Worm (Caenorhabditis elegans) whole organism, mixed stage, embryonic: Measurements from ENCODE around the gene F52D10.2.

Source experiments
- M03D4.4 ChIP-seq: sonication (generic microtip); optimal IDR thresholded peaks from 2 replicates; lab custom pipeline; 2017; ENCODE audit warnings: mild to moderate bottlenecking, missing genetic modification characterization, missing compliant biosample characterization
- bed-3 ChIP-seq: fragments of 200-800 bp; sonication (Bioruptor generic); optimal IDR thresholded peaks from 3 replicates; lab custom pipeline; 2018; ENCODE audit warnings: mild to moderate bottlenecking, missing genetic modification characterization, moderate library complexity, missing compliant biosample characterization
- blmp-1 ChIP-seq: fragments of 150-350 bp; optimal IDR thresholded peaks from 2 replicates; lab custom pipeline; 2014; ENCODE audit warnings: missing biosample characterization, missing genetic modification characterization
- ceh-39 ChIP-seq: fragments of 150-350 bp; optimal IDR thresholded peaks from 2 replicates; lab custom pipeline; 2014; ENCODE audit warnings: missing biosample characterization, missing genetic modification characterization
- ceh-43 ChIP-seq: fragments of 200-800 bp; sonication (Bioruptor generic); optimal IDR thresholded peaks from 2 replicates; lab custom pipeline; 2018; ENCODE audit warnings: mild to moderate bottlenecking, missing genetic modification characterization, moderate library complexity, missing compliant biosample characterization
- ceh-83 ChIP-seq: fragments of 200-800 bp; sonication (Bioruptor generic); optimal IDR thresholded peaks from 2 replicates; lab custom pipeline; 2018; ENCODE audit warnings: mild to moderate bottlenecking, missing genetic modification characterization, missing compliant biosample characterization
- ces-1 ChIP-seq: fragments of 150-350 bp; optimal IDR thresholded peaks from 2 replicates; lab custom pipeline; 2014; ENCODE audit warnings: missing biosample characterization, missing genetic modification reagents, missing genetic modification characterization
- cnd-1 ChIP-seq: fragments of 200-800 bp; sonication (Bioruptor generic); optimal IDR thresholded peaks from 2 replicates; lab custom pipeline; 2018; ENCODE audit warnings: mild to moderate bottlenecking, missing genetic modification characterization, missing compliant biosample characterization
- drap-1 ChIP-seq: fragments of 200-800 bp; sonication (Bioruptor generic); optimal IDR thresholded peaks from 3 replicates; lab custom pipeline; 2018; ENCODE audit warnings: mild to moderate bottlenecking, missing genetic modification characterization, missing compliant biosample characterization
- elt-1 ChIP-seq: sonication (generic microtip); optimal IDR thresholded peaks from 2 replicates; lab custom pipeline; 2017; ENCODE audit warnings: missing genetic modification characterization, mild to moderate bottlenecking, missing compliant biosample characterization, antibody characterized with exemption, moderate library complexity, borderline replicate concordance; ENCODE audit not compliant: insufficient read depth
- elt-3 ChIP-seq: fragments of 150-350 bp; optimal IDR thresholded peaks from 2 replicates; lab custom pipeline; 2014; ENCODE audit warnings: missing biosample characterization, missing genetic modification characterization
- flh-1 ChIP-seq: fragments of 200-800 bp; sonication (Bioruptor generic); optimal IDR thresholded peaks from 2 replicates; lab custom pipeline; 2018; ENCODE audit warnings: mild to moderate bottlenecking, missing genetic modification characterization, moderate library complexity, missing compliant biosample characterization
- ham-2 ChIP-seq: fragments of 200-800 bp; sonication (Bioruptor generic); optimal IDR thresholded peaks from 2 replicates; lab custom pipeline; 2018; ENCODE audit warnings: mild to moderate bottlenecking, missing genetic modification characterization, missing compliant biosample characterization
- hlh-1 ChIP-seq: fragments of 150-350 bp; optimal IDR thresholded peaks from 2 replicates; lab custom pipeline; 2014; ENCODE audit warnings: missing biosample characterization, missing genetic modification reagents, missing genetic modification characterization
- lin-13 ChIP-seq: fragments of 150-350 bp; optimal IDR thresholded peaks from 2 replicates; lab custom pipeline; 2014; ENCODE audit warnings: missing biosample characterization, missing genetic modification characterization
- lin-32 ChIP-seq: fragments of 200-800 bp; sonication (Bioruptor generic); optimal IDR thresholded peaks from 2 replicates; lab custom pipeline; 2018; ENCODE audit warnings: mild to moderate bottlenecking, missing genetic modification characterization, missing compliant biosample characterization
- lsy-2 ChIP-seq: fragments of 150-350 bp; optimal IDR thresholded peaks from 2 replicates; lab custom pipeline; 2014; ENCODE audit warnings: missing biosample characterization, missing genetic modification characterization
- mab-5 ChIP-seq: fragments of 150-350 bp; optimal IDR thresholded peaks from 2 replicates; lab custom pipeline; 2014; ENCODE audit warnings: missing biosample characterization, missing genetic modification characterization
- mep-1 ChIP-seq: fragments of 150-350 bp; optimal IDR thresholded peaks from 2 replicates; lab custom pipeline; 2017; ENCODE audit warnings: missing biosample characterization, missing genetic modification reagents, missing genetic modification characterization, inconsistent platforms
- mls-2 ChIP-seq: sonication (generic microtip); optimal IDR thresholded peaks from 2 replicates; lab custom pipeline; 2016; ENCODE audit warnings: mild to moderate bottlenecking, missing genetic modification characterization, moderate library complexity, missing compliant biosample characterization
- nhr-12 ChIP-seq: fragments of 150-350 bp; optimal IDR thresholded peaks from 2 replicates; lab custom pipeline; 2014; ENCODE audit warnings: missing biosample characterization, missing genetic modification characterization
- nhr-2 ChIP-seq: fragments of 150-350 bp; optimal IDR thresholded peaks from 2 replicates; lab custom pipeline; 2014; ENCODE audit warnings: missing biosample characterization, missing genetic modification characterization
- nhr-237 ChIP-seq: fragments of 150-350 bp; optimal IDR thresholded peaks from 2 replicates; lab custom pipeline; 2014; ENCODE audit warnings: missing biosample characterization, missing genetic modification characterization
- nhr-28 ChIP-seq: fragments of 150-350 bp; optimal IDR thresholded peaks from 2 replicates; lab custom pipeline; 2014; ENCODE audit warnings: missing biosample characterization, missing genetic modification characterization
- nhr-76 ChIP-seq: sonication (generic microtip); optimal IDR thresholded peaks from 2 replicates; lab custom pipeline; 2017; ENCODE audit warnings: missing biosample characterization, missing genetic modification characterization
- pha-4 ChIP-seq: fragments of 150-350 bp; optimal IDR thresholded peaks from 2 replicates; lab custom pipeline; 2018; ENCODE audit warnings: missing biosample characterization, missing genetic modification reagents, missing genetic modification characterization
- sem-2 ChIP-seq: fragments of 200-800 bp; sonication (Bioruptor generic); optimal IDR thresholded peaks from 2 replicates; lab custom pipeline; 2018; ENCODE audit warnings: mild to moderate bottlenecking, missing genetic modification characterization, missing compliant biosample characterization
- snpc-4 ChIP-seq: fragments of 150-350 bp; optimal IDR thresholded peaks from 2 replicates; lab custom pipeline; 2014; ENCODE audit warnings: missing biosample characterization, missing genetic modification characterization
- sptf-1 ChIP-seq: sonication (generic microtip); optimal IDR thresholded peaks from 2 replicates; lab custom pipeline; 2017; ENCODE audit warnings: mild to moderate bottlenecking, missing genetic modification characterization, moderate library complexity, missing compliant biosample characterization
- tbx-8 ChIP-seq: fragments of 200-800 bp; sonication (Bioruptor generic); optimal IDR thresholded peaks from 2 replicates; lab custom pipeline; 2018; ENCODE audit warnings: mild to moderate bottlenecking, missing genetic modification characterization, moderate library complexity, missing compliant biosample characterization
- unc-120 ChIP-seq: sonication (generic microtip); optimal IDR thresholded peaks from 2 replicates; lab custom pipeline; 2017; ENCODE audit warnings: missing genetic modification characterization, missing compliant biosample characterization; ENCODE audit not compliant: poor library complexity, severe bottlenecking
- unc-39 ChIP-seq: fragments of 150-350 bp; optimal IDR thresholded peaks from 2 replicates; lab custom pipeline; 2014; ENCODE audit warnings: missing biosample characterization, missing genetic modification characterization
- unc-62 ChIP-seq: fragments of 150-350 bp; optimal IDR thresholded peaks from 2 replicates; lab custom pipeline; 2014; ENCODE audit warnings: missing biosample characterization, missing genetic modification reagents, missing genetic modification characterization
- zip-8 ChIP-seq: fragments of 150-350 bp; optimal IDR thresholded peaks from 2 replicates; lab custom pipeline; 2014; ENCODE audit warnings: missing biosample characterization, missing genetic modification characterization
- ztf-11 ChIP-seq: fragments of 150-350 bp; optimal IDR thresholded peaks from 2 replicates; lab custom pipeline; 2014; ENCODE audit warnings: missing biosample characterization, missing genetic modification characterization

Gene F52D10.2

DNA sequence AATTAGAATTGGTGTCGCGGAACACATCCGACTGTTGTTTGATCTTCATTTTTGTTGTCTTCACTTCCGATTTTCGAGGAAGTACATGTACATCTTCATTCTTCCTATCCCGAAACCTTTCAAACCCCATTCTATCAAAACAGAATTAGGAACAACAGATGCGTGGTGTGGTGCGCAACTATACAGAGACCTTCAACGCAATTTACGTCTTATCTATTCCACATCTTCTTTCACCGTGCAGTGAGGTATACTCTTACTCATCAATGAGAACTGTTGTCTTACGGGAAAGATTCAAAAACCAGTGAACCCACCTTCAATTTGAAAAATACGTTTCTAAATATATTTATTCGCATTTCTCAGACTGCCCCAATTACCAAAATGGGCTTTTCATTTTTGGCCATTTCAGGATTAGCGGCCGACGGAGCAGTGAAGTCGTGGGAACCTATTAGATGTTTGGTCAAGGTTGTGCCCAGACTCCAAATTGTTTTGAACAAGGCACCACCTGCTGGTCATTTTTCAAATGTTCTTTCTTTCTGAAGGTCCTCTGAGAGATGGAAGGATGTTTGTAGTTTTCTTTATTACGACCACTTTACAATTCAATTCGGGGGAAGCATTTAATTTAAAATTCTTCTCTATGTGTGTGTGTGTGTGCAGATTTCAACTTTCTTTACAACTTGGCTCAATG lies 15.4 kb upstream of the F52D10.2 start:
- TF ChIP-seq elt-1 (tag; lab: Kevin White, UChicago) (peak; percentile 55), M03D4.4 (tag; lab: Kevin White, UChicago) (peak; percentile 19), hlh-1 (tag; lab: Kevin White, UChicago) (peak; percentile 30), ceh-83 (GFP tag; lab: Kevin White, UChicago) (no peak), unc-62 (GFP tag; lab: Kevin White, UChicago) (peak; percentile 33), unc-120 (tag; lab: Kevin White, UChicago) (peak; percentile 52), mls-2 (tag; lab: Kevin White, UChicago) (no peak)
- TF ChIP-seq, all 35 proteins: peak for 5

ce11 chrX:11605766-11606490 lies 14.4 kb upstream of the F52D10.2 start:
- TF ChIP-seq elt-3 (peak; percentile 84), lin-13 (peak; percentile 97), sptf-1 (peak; percentile 99), unc-39 (tag; lab: Kevin White, UChicago) (peak; percentile 95), zip-8 (tag; lab: Kevin White, UChicago) (no peak), flh-1 (GFP tag; lab: Kevin White, UChicago) (peak; percentile 95), M03D4.4 (tag; lab: Kevin White, UChicago) (peak; percentile 98), elt-1 (tag; lab: Kevin White, UChicago) (peak; percentile 11), mep-1 (tag; lab: Kevin White, UChicago) (peak; percentile 97), bed-3 (GFP tag; lab: Kevin White, UChicago) (peak; percentile 96), nhr-2 (peak; percentile 59), lsy-2 (tag; lab: Kevin White, UChicago) (peak; percentile 86), nhr-12 (tag; lab: Kevin White, UChicago) (peak; percentile 81), nhr-76 (tag; lab: Kevin White, UChicago) (no peak), blmp-1 (tag; lab: Kevin White, UChicago) (peak; percentile 89), ham-2 (peak; percentile 97), ztf-11 (tag; lab: Kevin White, UChicago) (peak; percentile 94), lin-32 (peak; percentile 83), sem-2 (GFP tag; lab: Kevin White, UChicago) (peak; percentile 83), nhr-28 (tag; lab: Kevin White, UChicago) (peak; percentile 76), hlh-1 (tag; lab: Kevin White, UChicago) (peak; percentile 72), pha-4 (peak; percentile 80), ceh-83 (GFP tag; lab: Kevin White, UChicago) (peak; percentile 97), ces-1 (peak; percentile 82), drap-1 (GFP tag; lab: Kevin White, UChicago) (peak; percentile 95), mls-2 (tag; lab: Kevin White, UChicago) (peak; percentile 99), ceh-39 (tag; lab: Kevin White, UChicago) (peak; percentile 87), mab-5 (tag; lab: Kevin White, UChicago) (no peak), unc-120 (tag; lab: Kevin White, UChicago) (peak; percentile 100), unc-62 (GFP tag; lab: Kevin White, UChicago) (peak; percentile 96), ceh-43 (GFP tag; lab: Kevin White, UChicago) (peak; percentile 97), cnd-1 (tag; lab: Kevin White, UChicago) (peak; percentile 97), nhr-237 (tag; lab: Kevin White, UChicago) (peak; percentile 98), snpc-4 (tag; lab: Kevin White, UChicago) (no peak), tbx-8 (GFP tag; lab: Kevin White, UChicago) (peak; percentile 99)
- TF ChIP-seq, all 35 proteins: peak for 31
